Fruit fly (Drosophila melanogaster) whole organism, embryonic: ENCODE results near the gene CG15740.

Experiments
- ATbp ChIP-seq: fragments of 200-800 bp; sonication (Bioruptor generic); optimal IDR thresholded peaks from 2 replicates; lab custom pipeline; 2017; ENCODE audit warnings: missing biosample characterization, mild to moderate bottlenecking, missing genetic modification characterization, missing genetic modification reagents
- C15 ChIP-seq: fragments of 200-800 bp; sonication (Bioruptor generic); IDR thresholded peaks from 3 replicates; pipeline ENCODE4 v1.3.6; 2022; ENCODE audit warnings: missing biosample characterization, missing genetic modification characterization
- CG31441 ChIP-seq: fragments of 200-800 bp; sonication (Bioruptor generic); IDR thresholded peaks from 2 replicates; pipeline ENCODE4 v1.3.6; 2022; ENCODE audit warnings: missing biosample characterization, missing genetic modification characterization
- Fer2 ChIP-seq: fragments of 200-800 bp; sonication (Bioruptor generic); optimal IDR thresholded peaks from 2 replicates; lab custom pipeline; 2018; ENCODE audit warnings: missing biosample characterization, mild to moderate bottlenecking, missing genetic modification characterization, moderate library complexity
- Sox100B ChIP-seq: fragments of 200-800 bp; sonication (Bioruptor generic); optimal IDR thresholded peaks from 3 replicates; lab custom pipeline; 2018; ENCODE audit warnings: missing biosample characterization, mild to moderate bottlenecking, missing genetic modification characterization
- chif ChIP-seq, 2 experiments: fragments of 200-800 bp; sonication (Bioruptor generic); optimal IDR thresholded peaks; 3 replicates each; lab custom pipeline; 2016; ENCODE audit warnings: missing biosample characterization in 2 of 2, missing genetic modification characterization in 2 of 2
- fd102C ChIP-seq: fragments of 200-800 bp; sonication (Bioruptor generic); optimal IDR thresholded peaks from 2 replicates; lab custom pipeline; 2018; ENCODE audit warnings: missing biosample characterization, mild to moderate bottlenecking, missing genetic modification characterization, moderate library complexity
- slbo ChIP-seq: fragments of 200-800 bp; sonication (Bioruptor generic); IDR thresholded peaks from 2 replicates; pipeline ENCODE4 v1.3.6; 2022; ENCODE audit warnings: missing biosample characterization, missing genetic modification characterization
- zen2 ChIP-seq: fragments of 200-800 bp; sonication (Bioruptor generic); IDR thresholded peaks from 3 replicates; pipeline ENCODE4 v1.3.6; 2022; ENCODE audit warnings: missing biosample characterization, missing genetic modification characterization; ENCODE audit not compliant: partially characterized antibody

- TF ChIP-seq chif (GFP tag; optimal IDR thresholded peaks at IDR 0.05; lab: Kevin White, UChicago) (no peak), fd102C (GFP tag; lab: Kevin White, UChicago) (no peak), C15 (GFP tag; lab: Robert Waterston, UW) (no peak), slbo (no peak), ATbp (GFP tag; lab: Kevin White, UChicago) (no peak), zen2 (no peak), Fer2 (tag; lab: Kevin White, UChicago) (no peak), CG31441 (GFP tag; lab: Robert Waterston, UW) (no peak), Sox100B (GFP tag; lab: Kevin White, UChicago) (no peak)
Measured at dm6 chrX:11819241-11819862, 26.5 kb downstream of the CG15740 start.
